Fruit fly (Drosophila melanogaster): ENCODE data around the gene hng3.

The hng3 gene

dm6 chr3L:749199-749538 lies 6.1 kb downstream of the hng3 start, which contains the start of gene emc (continued):
- TF ChIP-seq en (GFP tag; optimal IDR thresholded peaks at IDR 0.05) = no peak
- peak; percentile 75 for TF ChIP-seq CG5180 (GFP tag; optimal IDR thresholded peaks at IDR 0.05)
- TF ChIP-seq CG17802 (tag; optimal IDR thresholded peaks at IDR 0.05) = no peak
- peak; percentile 65 for TF ChIP-seq tna (GFP tag; IDR thresholded peaks at IDR 0.05; ENCODE audit: partially characterized antibody)
- TF ChIP-seq eve (GFP tag; optimal IDR thresholded peaks at IDR 0.05) = no peak
- no peak for TF ChIP-seq run (tag; optimal IDR thresholded peaks at IDR 0.05)
- peak; percentile 38 for TF ChIP-seq CG2875 (GFP tag; optimal IDR thresholded peaks at IDR 0.05)
- TF ChIP-seq CG15696 (tag; optimal IDR thresholded peaks at IDR 0.05) = no peak
- no peak for TF ChIP-seq fd3F (GFP tag; optimal IDR thresholded peaks at IDR 0.05)
- peak; percentile 53 for TF ChIP-seq sug (tag; optimal IDR thresholded peaks at IDR 0.05)
- TF ChIP-seq Spps (tag; optimal IDR thresholded peaks at IDR 0.05) = no peak
- TF ChIP-seq CG14441 (GFP tag; IDR thresholded peaks at IDR 0.05) = peak; percentile 26; the same call in 1 of the 2 replicates
- TF ChIP-seq Med (GFP tag) = peak; percentile 97
- TF ChIP-seq CG17912 (GFP tag; optimal IDR thresholded peaks at IDR 0.05) = peak; percentile 58
- peak; percentile 40 for TF ChIP-seq CG10209 (GFP tag; optimal IDR thresholded peaks at IDR 0.05)
- TF ChIP-seq shn (GFP tag; optimal IDR thresholded peaks at IDR 0.05) = peak; percentile 42
- peak; percentile 57 for TF ChIP-seq CG13624 (GFP tag; optimal IDR thresholded peaks at IDR 0.05)
- TF ChIP-seq pros (GFP tag; optimal IDR thresholded peaks at IDR 0.05) = peak; percentile 36
- TF ChIP-seq fd102C (GFP tag; optimal IDR thresholded peaks at IDR 0.05) = peak; percentile 38
- TF ChIP-seq ATbp (GFP tag; optimal IDR thresholded peaks at IDR 0.05) = peak; percentile 25
- TF ChIP-seq CG33213 (GFP tag; optimal IDR thresholded peaks at IDR 0.05) = peak; percentile 55
- no peak for TF ChIP-seq al (GFP tag; IDR thresholded peaks at IDR 0.05)
- TF ChIP-seq CG16863 (GFP tag; optimal IDR thresholded peaks at IDR 0.05) = no peak
- TF ChIP-seq CG11504 (tag; optimal IDR thresholded peaks at IDR 0.05) = peak; percentile 40
- TF ChIP-seq CG9609 (GFP tag; optimal IDR thresholded peaks at IDR 0.05) = peak; percentile 18
- no peak for TF ChIP-seq CG9817 (tag; optimal IDR thresholded peaks at IDR 0.05)
- TF ChIP-seq br (optimal IDR thresholded peaks at IDR 0.05) = no peak
- TF ChIP-seq pho (GFP tag; optimal IDR thresholded peaks at IDR 0.05) = no peak
- TF ChIP-seq tll (GFP tag; optimal IDR thresholded peaks at IDR 0.05) = no peak
- TF ChIP-seq CG14860 (GFP tag; IDR thresholded peaks at IDR 0.05; ENCODE audit: partially characterized antibody) = peak; percentile 40; the same call in 1 of the 3 replicates
- no peak for TF ChIP-seq BEAF-32 (GFP tag; optimal IDR thresholded peaks at IDR 0.05)
- no peak for TF ChIP-seq da (GFP tag; optimal IDR thresholded peaks at IDR 0.05)
- TF ChIP-seq Taf1 (GFP tag; IDR thresholded peaks at IDR 0.05) = no peak
- no peak for TF ChIP-seq wdn (GFP tag; IDR thresholded peaks at IDR 0.05)
- peak; percentile 50 for TF ChIP-seq cwo (GFP tag; optimal IDR thresholded peaks at IDR 0.05)
- TF ChIP-seq Myb (GFP tag; optimal IDR thresholded peaks at IDR 0.05) = peak; percentile 14
- TF ChIP-seq repo (GFP tag; optimal IDR thresholded peaks at IDR 0.05) = no peak
- TF ChIP-seq CG16815 (GFP tag; optimal IDR thresholded peaks at IDR 0.05) = no peak
- no peak for TF ChIP-seq trh (GFP tag; optimal IDR thresholded peaks at IDR 0.05)
- no peak for TF ChIP-seq Blimp-1 (GFP tag; optimal IDR thresholded peaks at IDR 0.05)
- no peak for TF ChIP-seq CG14710 (tag; optimal IDR thresholded peaks at IDR 0.05)
- TF ChIP-seq tio (GFP tag; optimal IDR thresholded peaks at IDR 0.05) = no peak
- peak; percentile 13 for TF ChIP-seq CG13775 (GFP tag; optimal IDR thresholded peaks at IDR 0.05)
- peak; percentile 28 for TF ChIP-seq CG3995 (GFP tag; optimal IDR thresholded peaks at IDR 0.05)
- TF ChIP-seq bowl (GFP tag; IDR thresholded peaks at IDR 0.05) = peak; percentile 80; the same call in 1 of the 2 replicates
- peak; percentile 78 for TF ChIP-seq CG12071 (GFP tag; optimal IDR thresholded peaks at IDR 0.05)
- peak; percentile 31 for TF ChIP-seq CG8388 (GFP tag; optimal IDR thresholded peaks at IDR 0.05)
- peak; percentile 48 for TF ChIP-seq unpg (GFP tag; optimal IDR thresholded peaks at IDR 0.05)
- TF ChIP-seq Antp (GFP tag; optimal IDR thresholded peaks at IDR 0.05) = peak; percentile 45
- peak; percentile 61; the same call in 1 of the 3 replicates for TF ChIP-seq CG6791 (GFP tag; IDR thresholded peaks at IDR 0.05; ENCODE audit: partially characterized antibody)

All from whole organism, embryonic.